Worm (Caenorhabditis elegans) whole organism, late embryonic: ENCODE data around the gene F21C10.11.

Source experiments
- F13H6.1 ChIP-seq: sonication (generic microtip); optimal IDR thresholded peaks from 2 replicates; lab custom pipeline; 2016; ENCODE audit warnings: missing genetic modification characterization, missing compliant biosample characterization
- K02D7.2 ChIP-seq: sonication (generic microtip); optimal IDR thresholded peaks from 2 replicates; lab custom pipeline; 2017; ENCODE audit warnings: mild to moderate bottlenecking, missing genetic modification characterization, missing compliant biosample characterization
- K09A11.1 ChIP-seq: sonication (generic microtip); optimal IDR thresholded peaks from 2 replicates; lab custom pipeline; 2017; ENCODE audit warnings: antibody characterized with exemption, mild to moderate bottlenecking, missing genetic modification characterization, missing compliant biosample characterization; ENCODE audit not compliant: insufficient read depth
- T23F11.4 ChIP-seq: fragments of 200-800 bp; sonication (Bioruptor generic); optimal IDR thresholded peaks from 2 replicates; lab custom pipeline; 2018; ENCODE audit warnings: mild to moderate bottlenecking, missing genetic modification characterization, missing compliant biosample characterization
- Y22D7AL.16 ChIP-seq: sonication (generic microtip); optimal IDR thresholded peaks from 2 replicates; lab custom pipeline; 2016; ENCODE audit warnings: missing genetic modification characterization, missing compliant biosample characterization
- ceh-14 ChIP-seq: sonication (generic microtip); optimal IDR thresholded peaks from 2 replicates; lab custom pipeline; 2016; ENCODE audit warnings: missing genotype, missing genetic modification characterization, missing compliant biosample characterization
- ceh-18 ChIP-seq: sonication (generic microtip); optimal IDR thresholded peaks from 2 replicates; lab custom pipeline; 2016; ENCODE audit warnings: missing genetic modification characterization, missing compliant biosample characterization
- ceh-19 ChIP-seq: fragments of 200-800 bp; sonication (Bioruptor generic); optimal IDR thresholded peaks from 2 replicates; lab custom pipeline; 2018; ENCODE audit warnings: mild to moderate bottlenecking, missing genetic modification characterization, missing compliant biosample characterization
- ceh-22 ChIP-seq: sonication (generic microtip); optimal IDR thresholded peaks from 2 replicates; lab custom pipeline; 2017; ENCODE audit warnings: missing biosample characterization, missing genetic modification characterization
- ceh-31 ChIP-seq: sonication (generic microtip); optimal IDR thresholded peaks from 2 replicates; lab custom pipeline; 2016; ENCODE audit warnings: missing genetic modification characterization, missing compliant biosample characterization
- ceh-45 ChIP-seq: fragments of 200-800 bp; sonication (Bioruptor generic); IDR thresholded peaks from 2 replicates; pipeline ENCODE4 v1.3.6; 2022; ENCODE audit warnings: missing genetic modification reagents, missing genetic modification characterization, missing compliant biosample characterization
- ceh-48 ChIP-seq: sonication (generic microtip); optimal IDR thresholded peaks from 2 replicates; lab custom pipeline; 2016; ENCODE audit warnings: missing genetic modification characterization, inconsistent platforms, missing compliant biosample characterization
- ceh-6 ChIP-seq: fragments of 200-800 bp; sonication (Bioruptor generic); optimal IDR thresholded peaks from 2 replicates; lab custom pipeline; 2018; ENCODE audit warnings: mild to moderate bottlenecking, missing genetic modification characterization, missing compliant biosample characterization
- ceh-9 ChIP-seq: sonication (generic microtip); optimal IDR thresholded peaks from 2 replicates; lab custom pipeline; 2016; ENCODE audit warnings: mild to moderate bottlenecking, missing genetic modification characterization, inconsistent platforms, missing compliant biosample characterization
- dve-1 ChIP-seq: sonication (generic microtip); optimal IDR thresholded peaks from 2 replicates; lab custom pipeline; 2017; ENCODE audit warnings: antibody characterized with exemption, mild to moderate bottlenecking, missing genetic modification characterization, missing compliant biosample characterization
- ets-4 ChIP-seq: sonication (generic microtip); optimal IDR thresholded peaks from 2 replicates; lab custom pipeline; 2016; ENCODE audit warnings: missing genetic modification characterization, missing compliant biosample characterization
- eyg-1 ChIP-seq: sonication (generic microtip); optimal IDR thresholded peaks from 2 replicates; lab custom pipeline; 2016; ENCODE audit warnings: missing genotype, missing genetic modification characterization, missing compliant biosample characterization
- fkh-10 ChIP-seq: fragments of 150-350 bp; optimal IDR thresholded peaks from 2 replicates; lab custom pipeline; 2014; ENCODE audit warnings: missing biosample characterization, missing genetic modification reagents, missing genetic modification characterization
- gmeb-2 ChIP-seq: sonication (generic microtip); optimal IDR thresholded peaks from 2 replicates; lab custom pipeline; 2016; ENCODE audit warnings: missing genetic modification characterization, inconsistent platforms, missing compliant biosample characterization
- hlh-13 ChIP-seq: fragments of 200-800 bp; sonication (Bioruptor generic); optimal IDR thresholded peaks from 2 replicates; lab custom pipeline; 2018; ENCODE audit warnings: mild to moderate bottlenecking, missing genetic modification characterization, missing compliant biosample characterization
- hlh-30 ChIP-seq: sonication (generic microtip); optimal IDR thresholded peaks from 2 replicates; lab custom pipeline; 2017; ENCODE audit warnings: antibody characterized with exemption, missing genetic modification characterization, missing compliant biosample characterization; ENCODE audit not compliant: insufficient read depth
- hlh-6 ChIP-seq: sonication (generic microtip); optimal IDR thresholded peaks from 2 replicates; lab custom pipeline; 2016; ENCODE audit warnings: missing genotype, missing genetic modification characterization, missing compliant biosample characterization
- lin-11 ChIP-seq: fragments of 200-800 bp; sonication (Bioruptor generic); optimal IDR thresholded peaks from 2 replicates; lab custom pipeline; 2018; ENCODE audit warnings: mild to moderate bottlenecking, missing genetic modification characterization, missing compliant biosample characterization
- madf-2 ChIP-seq: sonication (generic microtip); optimal IDR thresholded peaks from 2 replicates; lab custom pipeline; 2017; ENCODE audit warnings: missing genetic modification characterization, missing compliant biosample characterization
- nfya-1 ChIP-seq: sonication (generic microtip); optimal IDR thresholded peaks from 2 replicates; lab custom pipeline; 2017; ENCODE audit warnings: missing genetic modification characterization, mild to moderate bottlenecking, missing compliant biosample characterization, antibody characterized with exemption, moderate library complexity
- nhr-11 ChIP-seq: fragments of 150-350 bp; optimal IDR thresholded peaks from 2 replicates; lab custom pipeline; 2014; ENCODE audit warnings: missing biosample characterization, missing genetic modification characterization
- nhr-232 ChIP-seq: sonication (generic microtip); optimal IDR thresholded peaks from 2 replicates; lab custom pipeline; 2016; ENCODE audit warnings: missing genetic modification characterization, missing compliant biosample characterization
- odd-2 ChIP-seq: sonication (generic microtip); optimal IDR thresholded peaks from 2 replicates; lab custom pipeline; 2017; ENCODE audit warnings: antibody characterized with exemption, mild to moderate bottlenecking, missing genetic modification characterization, missing compliant biosample characterization
- pax-1 ChIP-seq: fragments of 150-350 bp; optimal IDR thresholded peaks from 2 replicates; lab custom pipeline; 2014; ENCODE audit warnings: missing biosample characterization, missing genetic modification characterization
- pha-2 ChIP-seq: sonication (generic microtip); optimal IDR thresholded peaks from 2 replicates; lab custom pipeline; 2017; ENCODE audit warnings: mild to moderate bottlenecking, missing genetic modification characterization, missing compliant biosample characterization
- pha-4 ChIP-seq: fragments of 150-350 bp; optimal IDR thresholded peaks from 2 replicates; lab custom pipeline; 2018; ENCODE audit warnings: missing biosample characterization, missing genetic modification reagents, missing genetic modification characterization
- pqm-1 ChIP-seq: sonication (generic microtip); optimal IDR thresholded peaks from 2 replicates; lab custom pipeline; 2016; ENCODE audit warnings: missing genetic modification characterization, missing compliant biosample characterization
- ref-2 ChIP-seq: sonication (generic microtip); optimal IDR thresholded peaks from 2 replicates; lab custom pipeline; 2016; ENCODE audit warnings: missing genetic modification characterization, missing compliant biosample characterization
- tbx-7 ChIP-seq: sonication (generic microtip); optimal IDR thresholded peaks from 2 replicates; lab custom pipeline; 2016; ENCODE audit warnings: missing genotype, missing genetic modification characterization, missing compliant biosample characterization
- ttx-3 ChIP-seq: sonication (generic microtip); optimal IDR thresholded peaks from 2 replicates; lab custom pipeline; 2016; ENCODE audit warnings: missing genetic modification reagents, missing genetic modification characterization, missing compliant biosample characterization
- unc-3 ChIP-seq, 2 experiments: fragments of 200-800 bp in 1 of 2; sonication (Bioruptor generic) in 1 of 2; sonication (generic microtip) in 1 of 2; conservative IDR thresholded peaks in 1 of 2; optimal IDR thresholded peaks in 1 of 2; 2 replicates each; pipeline versions ENCODE4 v1.3.6 to Lab custom; 2016 to 2022; ENCODE audit warnings: missing compliant biosample characterization in 2 of 2, missing genetic modification characterization in 2 of 2, missing genetic modification reagents in 1 of 2
- unc-42 ChIP-seq: sonication (generic microtip); optimal IDR thresholded peaks from 2 replicates; lab custom pipeline; 2016; ENCODE audit warnings: missing genotype, missing genetic modification characterization, missing compliant biosample characterization
- unc-55 ChIP-seq: sonication (generic microtip); optimal IDR thresholded peaks from 2 replicates; lab custom pipeline; 2017; ENCODE audit warnings: missing biosample characterization, missing genetic modification reagents, missing genetic modification characterization
- unc-86 ChIP-seq: sonication (generic microtip); optimal IDR thresholded peaks from 2 replicates; lab custom pipeline; 2016; ENCODE audit warnings: missing genetic modification characterization, missing compliant biosample characterization
- ztf-16 ChIP-seq: sonication (generic microtip); optimal IDR thresholded peaks from 2 replicates; lab custom pipeline; 2017; ENCODE audit warnings: missing genetic modification characterization, missing compliant biosample characterization

F21C10.11 gene

ce11 chrV:9081410-9081809 is 41.9 kb upstream of the F21C10.11 start:
- no peak for TF ChIP-seq ceh-9 (tag; lab: Kevin White, UChicago)
- TF ChIP-seq F13H6.1 (tag; lab: Kevin White, UChicago) = no peak
- TF ChIP-seq pha-4 (tag; lab: Kevin White, UChicago) = no peak
- TF ChIP-seq ceh-22 (tag; lab: Kevin White, UChicago) = no peak
- TF ChIP-seq K02D7.2 (tag; lab: Kevin White, UChicago) = no peak
- TF ChIP-seq unc-55 = no peak
- TF ChIP-seq tbx-7 (tag; lab: Kevin White, UChicago) = no peak
- no peak for TF ChIP-seq ceh-48 (tag; lab: Kevin White, UChicago)
- TF ChIP-seq fkh-10 (GFP tag; lab: Kevin White, UChicago) = no peak
- TF ChIP-seq madf-2 (tag; lab: Kevin White, UChicago) = no peak
- no peak for TF ChIP-seq hlh-13
- no peak for TF ChIP-seq ceh-31

ce11 chrV:9082350-9082749 is 40.9 kb upstream of the F21C10.11 start:
- TF ChIP-seq odd-2 (tag; lab: Kevin White, UChicago) (no peak), dve-1 (tag; lab: Kevin White, UChicago) (no peak), pqm-1 (tag; lab: Kevin White, UChicago) (no peak), unc-42 (no peak), T23F11.4 (no peak)
- TF ChIP-seq, all 69 proteins: peak for 0

ce11 chrV:9084252-9084651 is 39.0 kb upstream of the F21C10.11 start:
- TF ChIP-seq eyg-1 (tag; lab: Kevin White, UChicago) (no peak), ztf-16 (no peak), nhr-11 (tag; lab: Kevin White, UChicago) (no peak), hlh-30 (tag; lab: Kevin White, UChicago) (no peak), ttx-3 (tag; lab: Kevin White, UChicago) (no peak), nhr-232 (tag; lab: Kevin White, UChicago) (no peak), ceh-45 (GFP tag; lab: Robert Waterston, UW) (no peak), Y22D7AL.16 (tag; lab: Kevin White, UChicago) (no peak), madf-2 (tag; lab: Kevin White, UChicago) (no peak), ceh-19 (no peak), lin-11 (tag; lab: Kevin White, UChicago) (no peak), ref-2 (tag; lab: Kevin White, UChicago) (no peak), unc-3 (GFP tag; conservative IDR thresholded peaks at IDR 0.05; lab: Robert Waterston, UW) (no peak), unc-3 (tag; optimal IDR thresholded peaks at IDR 0.05; lab: Kevin White, UChicago) (no peak), unc-86 (tag; lab: Kevin White, UChicago) (no peak)

ce11 chrV:9085845-9086244 is 37.4 kb upstream of the F21C10.11 start:
- TF ChIP-seq lin-11 (tag; lab: Kevin White, UChicago) (no peak), nfya-1 (tag; lab: Kevin White, UChicago) (no peak), ttx-3 (tag; lab: Kevin White, UChicago) (no peak), ceh-48 (tag; lab: Kevin White, UChicago) (no peak), ceh-6 (no peak), ets-4 (no peak), ceh-18 (no peak), pha-2 (tag; lab: Kevin White, UChicago) (no peak), gmeb-2 (tag; lab: Kevin White, UChicago) (no peak), ceh-14 (tag; lab: Kevin White, UChicago) (no peak), K09A11.1 (tag; lab: Kevin White, UChicago) (no peak), fkh-10 (GFP tag; lab: Kevin White, UChicago) (no peak), unc-42 (no peak), unc-3 (GFP tag; conservative IDR thresholded peaks at IDR 0.05; lab: Robert Waterston, UW) (no peak), unc-3 (tag; optimal IDR thresholded peaks at IDR 0.05; lab: Kevin White, UChicago) (no peak), pax-1 (tag; lab: Kevin White, UChicago) (no peak), hlh-6 (tag; lab: Kevin White, UChicago) (no peak)
- TF ChIP-seq, all 69 proteins: peak for 0
